Fruit fly (Drosophila melanogaster) S2 (cell line): ENCODE results near the gene uif.

Source experiments
- CG8478 ChIP-seq: fragments of >200 bp; optimal IDR thresholded peaks from 2 replicates; lab custom pipeline; 2018
- CTCF ChIP-seq, 2 experiments: fragments of >200 bp; optimal IDR thresholded peaks; 2 replicates each; lab custom pipeline; 2018

- TF ChIP-seq CTCF (optimal IDR thresholded peaks at IDR 0.05; lab: Kevin White, UChicago) (no peak), CG8478 (lab: Kevin White, UChicago) (no peak)
These were observed 60.1 kb downstream of the uif start, which contains the start of the genes Gas41 and SA1 for dm6 chr2L:6950096-6950495.
